Fruit fly (Drosophila melanogaster) Kc167 (cell line): ENCODE measurements around the gene Cyp318a1.

Experiments
- Myc ChIP-seq: fragments of >200 bp; optimal IDR thresholded peaks from 2 replicates; lab custom pipeline; 2017; ENCODE audit warnings: missing external identifiers
- Sin3A ChIP-seq: fragments of >200 bp; optimal IDR thresholded peaks from 2 replicates; lab custom pipeline; 2018; ENCODE audit warnings: missing external identifiers
- psq ChIP-seq: fragments of >200 bp; optimal IDR thresholded peaks from 2 replicates; lab custom pipeline; 2017; ENCODE audit warnings: missing external identifiers

- TF ChIP-seq Myc (lab: Kevin White, UChicago) = no peak
- TF ChIP-seq psq = no peak
- TF ChIP-seq Sin3A (lab: Kevin White, UChicago) = no peak
Measured at dm6 chrX:12043398-12043797, 11.0 kb downstream of the Cyp318a1 start, which contains the start of gene Ten-a.
